Worm (Caenorhabditis elegans): ENCODE measurements around the gene Y43F8C.11.

ce11 chrV:19624749-19625148 lies 45.3 kb upstream of the Y43F8C.11 start, which contains the start of gene dyf-19:
- TF ChIP-seq nhr-11 (tag; optimal IDR thresholded peaks at IDR 0.05) (no peak), skn-1 (tag; optimal IDR thresholded peaks at IDR 0.05) (no peak), lin-15B (tag; optimal IDR thresholded peaks at IDR 0.05) (no peak), isw-1 (GFP tag; IDR thresholded peaks at IDR 0.05) (no peak), snpc-4 (tag; optimal IDR thresholded peaks at IDR 0.05) (no peak), lin-35 (GFP tag; optimal IDR thresholded peaks at IDR 0.05) (no peak), nhr-76 (tag; optimal IDR thresholded peaks at IDR 0.05) (no peak)

Measured in whole organism, L1 larva.